Fruit fly (Drosophila melanogaster): Measurements from ENCODE around the gene CG10516.

CG10516 gene

dm6 chr3L:16004401-16005237 lies 36.6 kb downstream of the CG10516 start, which contains the start of the genes hzg and mRpS31 (continued):
- TF ChIP-seq CG4617 (GFP tag; optimal IDR thresholded peaks at IDR 0.05; ENCODE audit: borderline replicate concordance) (peak; percentile 32), CG7928 (GFP tag; optimal IDR thresholded peaks at IDR 0.05) (no peak), CG4360 (GFP tag; IDR thresholded peaks at IDR 0.05) (no peak), Meics (GFP tag; optimal IDR thresholded peaks at IDR 0.05) (peak; percentile 25), CG6175 (GFP tag; IDR thresholded peaks at IDR 0.05) (no peak), CG11398 (GFP tag; optimal IDR thresholded peaks at IDR 0.05) (no peak), CG31388 (GFP tag; optimal IDR thresholded peaks at IDR 0.05) (no peak), hb (GFP tag; IDR thresholded peaks at IDR 0.05; ENCODE audit: partially characterized antibody) (no peak), CG31365 (tag; optimal IDR thresholded peaks at IDR 0.05) (no peak), CG13296 (GFP tag; optimal IDR thresholded peaks at IDR 0.05) (no peak), CG11093 (GFP tag; IDR thresholded peaks at IDR 0.05) (no peak), Mad (GFP tag; optimal IDR thresholded peaks at IDR 0.05) (no peak), NC2β (GFP tag; optimal IDR thresholded peaks at IDR 0.05) (peak; percentile 6), fru (optimal IDR thresholded peaks at IDR 0.05) (no peak), ro (GFP tag; IDR thresholded peaks at IDR 0.05) (no peak), CG10366 (GFP tag; IDR thresholded peaks at IDR 0.05) (peak; percentile 47), onecut (GFP tag; IDR thresholded peaks at IDR 0.05) (no peak), Atf3 (GFP tag; optimal IDR thresholded peaks at IDR 0.05) (peak; percentile 52), Dp (GFP tag; optimal IDR thresholded peaks at IDR 0.05) (peak; percentile 9), YL-1 (GFP tag; optimal IDR thresholded peaks at IDR 0.05) (peak; percentile 35), hkb (optimal IDR thresholded peaks at IDR 0.05) (no peak), hkb (GFP tag; IDR thresholded peaks at IDR 0.05) (no peak), Gug (GFP tag; IDR thresholded peaks at IDR 0.05) (peak; percentile 19; the same call in 1 of the 4 replicates), CG9932 (GFP tag; IDR thresholded peaks at IDR 0.05) (peak; percentile 63), Dll (GFP tag; IDR thresholded peaks at IDR 0.05; ENCODE audit: partially characterized antibody) (no peak), mld (GFP tag; IDR thresholded peaks at IDR 0.05; ENCODE audit: partially characterized antibody) (no peak), bowl (GFP tag; IDR thresholded peaks at IDR 0.05) (no peak), CG18764 (GFP tag; optimal IDR thresholded peaks at IDR 0.05) (peak; percentile 13), so (GFP tag; IDR thresholded peaks at IDR 0.05) (no peak), CG16779 (GFP tag; IDR thresholded peaks at IDR 0.05) (no peak), unpg (GFP tag; optimal IDR thresholded peaks at IDR 0.05) (peak; percentile 53), CG13775 (GFP tag; optimal IDR thresholded peaks at IDR 0.05) (peak; percentile 56), Jarid2 (GFP tag; optimal IDR thresholded peaks at IDR 0.05) (peak; percentile 74), CG11456 (GFP tag; IDR thresholded peaks at IDR 0.05) (no peak), CG33213 (GFP tag; optimal IDR thresholded peaks at IDR 0.05) (peak; percentile 54), abd-A (tag; optimal IDR thresholded peaks at IDR 0.05) (peak; percentile 37), CG4404 (GFP tag; IDR thresholded peaks at IDR 0.05) (peak; percentile 41), CG17361 (GFP tag; IDR thresholded peaks at IDR 0.05) (peak; percentile 73), CG4730 (GFP tag; IDR thresholded peaks at IDR 0.05) (no peak), CTCF (GFP tag; optimal IDR thresholded peaks at IDR 0.05) (no peak), CG12236 (GFP tag; optimal IDR thresholded peaks at IDR 0.05) (no peak), Eip74EF (GFP tag; optimal IDR thresholded peaks at IDR 0.05) (no peak), CG15011 (GFP tag; optimal IDR thresholded peaks at IDR 0.05) (no peak), CG7786 (GFP tag; optimal IDR thresholded peaks at IDR 0.05) (peak; percentile 56), cad (GFP tag; optimal IDR thresholded peaks at IDR 0.05) (no peak), CkIIα-i1 (GFP tag; IDR thresholded peaks at IDR 0.05) (no peak), CG15514 (GFP tag; optimal IDR thresholded peaks at IDR 0.05) (peak; percentile 41), cg (GFP tag; optimal IDR thresholded peaks at IDR 0.05) (peak; percentile 62), lab (GFP tag; optimal IDR thresholded peaks at IDR 0.05) (peak; percentile 31), CG1529 (GFP tag; optimal IDR thresholded peaks at IDR 0.05) (no peak), sob (GFP tag; IDR thresholded peaks at IDR 0.05) (peak; percentile 41; the same call in 1 of the 2 replicates)

Data from whole organism, embryonic.